Worm (Caenorhabditis elegans) whole organism, midembryonic: ENCODE results near the gene chmp-7.

Experiments used
- T22C8.4 ChIP-seq: fragments of 200-800 bp; sonication (Bioruptor generic); IDR thresholded peaks from 2 replicates; pipeline ENCODE4 v1.3.6; 2022; ENCODE audit warnings: missing genetic modification characterization, missing compliant biosample characterization
- cog-1 ChIP-seq: sonication (generic microtip); optimal IDR thresholded peaks from 2 replicates; lab custom pipeline; 2016; ENCODE audit warnings: missing genetic modification characterization, missing compliant biosample characterization
- flt-1 ChIP-seq: fragments of 200-800 bp; sonication (Bioruptor generic); IDR thresholded peaks from 2 replicates; pipeline ENCODE4 v1.3.6; 2022; ENCODE audit warnings: missing genetic modification characterization, missing compliant biosample characterization
- klf-2 ChIP-seq: fragments of 200-800 bp; sonication (Bioruptor generic); conservative IDR thresholded peaks from 2 replicates; pipeline ENCODE4 v1.3.6; 2022; ENCODE audit warnings: missing genetic modification reagents, missing genetic modification characterization, missing compliant biosample characterization
- med-1 ChIP-seq: sonication (generic microtip); optimal IDR thresholded peaks from 2 replicates; lab custom pipeline; 2017; ENCODE audit warnings: missing genetic modification characterization, mild to moderate bottlenecking, missing compliant biosample characterization, antibody characterized with exemption, missing genetic modification reagents; ENCODE audit not compliant: insufficient read depth
- ref-1 ChIP-seq: fragments of 200-800 bp; sonication (Bioruptor generic); conservative IDR thresholded peaks from 2 replicates; pipeline ENCODE4 v1.3.6; 2022; ENCODE audit warnings: missing genetic modification reagents, missing genetic modification characterization, missing compliant biosample characterization
- tab-1 ChIP-seq: fragments of 200-800 bp; sonication (Bioruptor generic); IDR thresholded peaks from 2 replicates; pipeline ENCODE4 v1.3.6; 2022; ENCODE audit warnings: missing genetic modification characterization, missing compliant biosample characterization
- ztf-23 ChIP-seq: fragments of 200-800 bp; sonication (Bioruptor generic); IDR thresholded peaks from 2 replicates; pipeline ENCODE4 v1.3.6; 2022; ENCODE audit warnings: missing genetic modification reagents, missing genetic modification characterization, missing compliant biosample characterization
- ztf-29 ChIP-seq: fragments of 200-800 bp; sonication (Bioruptor generic); IDR thresholded peaks from 2 replicates; pipeline ENCODE4 v1.3.6; 2022; ENCODE audit warnings: missing genetic modification reagents, missing genetic modification characterization, missing compliant biosample characterization

Gene chmp-7

DNA sequence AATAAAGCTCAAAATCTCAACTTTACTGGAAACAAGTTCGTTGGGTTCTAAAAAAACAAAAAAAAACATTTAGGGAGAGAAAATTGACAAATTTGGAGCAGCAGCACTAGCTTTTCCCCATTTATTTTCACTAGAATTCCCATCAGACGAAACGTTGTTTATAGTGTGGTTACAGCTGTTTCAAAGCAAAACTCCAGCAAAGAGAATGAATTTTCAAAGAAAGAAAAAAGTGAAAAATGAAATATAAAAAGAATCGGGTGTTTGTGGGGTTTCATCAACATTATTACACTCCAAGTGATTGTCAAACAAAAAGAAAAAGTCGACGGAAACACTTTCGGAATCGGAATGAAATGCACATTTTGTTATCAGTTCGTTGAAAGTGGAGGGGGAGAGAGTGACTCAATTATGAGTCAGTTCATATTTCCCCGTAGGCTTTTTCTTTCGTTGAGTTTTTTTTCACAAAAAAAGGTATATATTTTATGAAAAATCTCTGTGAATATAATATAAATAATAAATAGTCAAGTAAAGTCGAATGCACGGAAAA is 39.5 kb downstream of the chmp-7 start:
- TF ChIP-seq med-1 (GFP tag; lab: Kevin White, UChicago) (no peak), tab-1 (GFP tag; lab: Robert Waterston, UW) (no peak), flt-1 (no peak), ref-1 (GFP tag; lab: Robert Waterston, UW) (no peak), klf-2 (GFP tag; lab: Robert Waterston, UW) (no peak), ztf-29 (GFP tag; lab: Robert Waterston, UW) (no peak)

DNA sequence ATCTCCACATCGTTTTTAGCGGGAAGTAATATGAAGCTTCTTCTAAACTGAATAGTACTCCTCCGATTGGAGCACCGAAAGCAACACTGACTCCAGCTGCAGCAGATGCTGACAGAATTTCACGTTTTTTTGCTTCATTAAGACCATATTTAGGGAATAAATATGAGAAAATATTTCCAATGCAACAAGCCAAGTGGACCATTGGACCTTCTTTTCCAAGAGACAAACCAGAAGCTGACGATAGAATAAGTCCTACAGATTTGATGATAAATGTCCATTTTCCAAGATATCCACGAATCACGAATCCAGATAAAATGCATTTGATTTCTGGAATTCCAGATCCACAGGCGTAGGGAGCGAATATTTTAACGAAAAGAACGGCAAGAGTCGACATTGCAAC is 42.5 kb downstream of the chmp-7 start:
- TF ChIP-seq tab-1 (GFP tag; lab: Robert Waterston, UW) (no peak), klf-2 (GFP tag; lab: Robert Waterston, UW) (no peak), med-1 (GFP tag; lab: Kevin White, UChicago) (no peak), ztf-29 (GFP tag; lab: Robert Waterston, UW) (no peak), flt-1 (no peak), ztf-23 (no peak), ref-1 (GFP tag; lab: Robert Waterston, UW) (no peak), T22C8.4 (no peak), cog-1 (tag; lab: Kevin White, UChicago) (no peak)

DNA sequence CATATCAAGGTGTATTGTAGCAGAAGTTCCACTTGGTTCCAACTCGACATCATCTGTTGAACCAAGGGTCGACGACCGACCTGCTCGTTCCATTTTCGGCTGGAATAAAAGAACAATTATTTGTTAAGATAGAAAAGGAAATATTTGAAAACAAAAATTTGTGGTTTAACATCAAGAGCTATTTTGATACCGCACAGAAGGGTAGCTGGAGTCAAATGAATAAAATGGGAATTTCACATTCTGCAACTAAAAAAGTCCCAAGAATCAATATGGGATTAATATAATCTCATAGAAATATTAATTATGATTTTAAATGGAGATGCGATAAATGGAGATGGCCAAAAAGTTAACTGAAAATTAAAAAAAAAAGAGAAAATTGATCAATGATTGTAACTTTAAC is 43.7 kb downstream of the chmp-7 start, which contains the start of gene clh-5:
clh-5 (minus strand) TSS at position 101 of the 400 bp plus-strand sequence.
- TF ChIP-seq ref-1 (GFP tag; lab: Robert Waterston, UW) (no peak), T22C8.4 (no peak), med-1 (GFP tag; lab: Kevin White, UChicago) (no peak), flt-1 (no peak), klf-2 (GFP tag; lab: Robert Waterston, UW) (no peak), tab-1 (GFP tag; lab: Robert Waterston, UW) (no peak)

DNA sequence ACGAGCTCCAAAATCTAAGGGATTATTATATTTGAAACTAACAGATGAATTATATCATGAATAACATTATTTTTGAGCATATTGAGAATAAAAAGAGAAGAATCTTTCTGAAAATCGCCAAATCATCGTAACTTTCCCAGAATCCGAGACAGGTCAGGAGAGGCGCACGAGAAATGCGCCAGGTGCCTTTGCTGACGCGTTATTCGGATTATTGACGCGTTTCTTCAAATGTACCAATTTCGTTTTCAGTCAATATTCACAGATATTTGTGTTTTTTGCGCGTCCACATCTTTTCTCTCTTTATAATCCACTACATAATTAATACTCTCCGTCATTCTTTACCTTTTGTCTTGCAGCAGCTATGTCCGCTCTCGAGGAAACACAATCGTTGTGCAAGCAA is 44.2 kb downstream of the chmp-7 start, which contains the start of gene T24H10.1:
T24H10.1 (plus strand) TSS at position 355 of the 400 bp plus-strand sequence.
- TF ChIP-seq ztf-23 = no peak
- no peak for TF ChIP-seq flt-1
- no peak for TF ChIP-seq med-1 (GFP tag; lab: Kevin White, UChicago)
- TF ChIP-seq T22C8.4 = no peak
- no peak for TF ChIP-seq ref-1 (GFP tag; lab: Robert Waterston, UW)
- no peak for TF ChIP-seq ztf-29 (GFP tag; lab: Robert Waterston, UW)
- TF ChIP-seq cog-1 (tag; lab: Kevin White, UChicago) = no peak
- TF ChIP-seq klf-2 (GFP tag; lab: Robert Waterston, UW) = no peak
- no peak for TF ChIP-seq tab-1 (GFP tag; lab: Robert Waterston, UW)

DNA sequence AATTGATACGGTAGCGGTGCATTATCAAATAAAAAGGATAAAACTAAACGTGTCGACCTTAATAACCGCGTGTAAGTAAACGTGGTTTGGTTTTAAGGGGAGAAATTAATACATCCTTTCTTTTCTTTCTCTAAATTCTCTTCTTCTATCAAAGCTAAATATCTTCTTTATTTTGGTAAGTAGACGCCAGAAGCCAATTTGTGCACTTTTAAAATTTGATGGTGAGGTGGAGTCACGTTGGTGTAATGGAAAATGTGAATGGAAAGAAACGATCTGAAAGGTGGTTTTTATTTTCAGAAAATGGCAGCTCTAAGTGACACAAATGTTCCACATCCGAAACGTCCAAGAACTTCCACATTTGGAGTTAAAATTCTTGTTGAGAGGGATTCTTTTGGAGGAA is 46.0 kb downstream of the chmp-7 start, which contains the start of gene T24H10.5:
T24H10.5 (plus strand) TSS at position 301 of the 400 bp plus-strand sequence.
- TF ChIP-seq klf-2 (GFP tag; lab: Robert Waterston, UW) = no peak
- no peak for TF ChIP-seq med-1 (GFP tag; lab: Kevin White, UChicago)
- TF ChIP-seq cog-1 (tag; lab: Kevin White, UChicago) = no peak
- no peak for TF ChIP-seq tab-1 (GFP tag; lab: Robert Waterston, UW)
- TF ChIP-seq ref-1 (GFP tag; lab: Robert Waterston, UW) = no peak
- TF ChIP-seq ztf-29 (GFP tag; lab: Robert Waterston, UW) = no peak
- no peak for TF ChIP-seq flt-1
- TF ChIP-seq ztf-23 = no peak
- TF ChIP-seq T22C8.4 = no peak

DNA sequence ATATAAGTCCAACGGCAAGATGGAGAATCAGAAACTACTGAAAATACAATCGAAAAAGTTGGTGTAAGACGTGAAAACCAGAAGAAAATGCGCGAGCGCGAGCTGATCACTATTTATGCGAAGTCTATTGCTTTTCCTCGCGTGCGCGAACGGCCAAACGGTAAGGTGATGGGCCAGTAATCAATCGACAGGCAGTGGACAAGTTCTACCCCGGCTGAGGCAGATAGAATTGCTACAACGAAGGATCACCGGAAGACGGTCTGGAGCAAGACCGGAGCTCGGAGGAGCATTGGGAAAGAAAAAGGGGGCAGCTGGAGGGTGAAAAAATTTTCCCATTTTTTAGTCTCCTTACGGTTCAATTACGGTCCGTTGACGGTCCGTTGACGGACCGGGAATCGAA is 47.9 kb downstream of the chmp-7 start:
- peak; percentile 60; the same call in 1 of the 2 replicates for TF ChIP-seq ztf-23
- 0 out of 2 replicates have a peak, but pooled peaks have one; percentile 14 for TF ChIP-seq klf-2 (GFP tag; lab: Robert Waterston, UW)
- peak; percentile 89 for TF ChIP-seq flt-1
- TF ChIP-seq tab-1 (GFP tag; lab: Robert Waterston, UW) = peak; percentile 83
- peak; percentile 21; the same call in 1 of the 2 replicates for TF ChIP-seq T22C8.4
- TF ChIP-seq ztf-29 (GFP tag; lab: Robert Waterston, UW) = 0 out of 2 replicates have a peak, but pooled peaks have one; percentile 28
- TF ChIP-seq ref-1 (GFP tag; lab: Robert Waterston, UW) = 0 out of 2 replicates have a peak, but pooled peaks have one; percentile 28
